Fruit fly (Drosophila melanogaster): ENCODE results near the gene CG43638.

Gene CG43638

dm6 chr3L:12083092-12083680 lies 38.8 kb downstream of the CG43638 start:
- TF ChIP-seq Dif (GFP tag; optimal IDR thresholded peaks at IDR 0.05; ENCODE audit: partially characterized antibody) (no peak), dmrt93B (GFP tag; optimal IDR thresholded peaks at IDR 0.05) (no peak), Hr78 (GFP tag; optimal IDR thresholded peaks at IDR 0.05) (no peak), CG9705 (GFP tag; optimal IDR thresholded peaks at IDR 0.05) (no peak), CrebA (GFP tag; optimal IDR thresholded peaks at IDR 0.05; ENCODE audit: borderline replicate concordance) (no peak), dl (GFP tag; optimal IDR thresholded peaks at IDR 0.05; ENCODE audit: insufficient read depth in 1 of 2, partially characterized antibody in 2 of 2) (no peak), Rel (GFP tag; optimal IDR thresholded peaks at IDR 0.05) (no peak), Rel (tag; optimal IDR thresholded peaks at IDR 0.05) (no peak), dsf (GFP tag; optimal IDR thresholded peaks at IDR 0.05; ENCODE audit: borderline replicate concordance) (no peak), br (GFP tag; optimal IDR thresholded peaks at IDR 0.05) (no peak)

DNA sequence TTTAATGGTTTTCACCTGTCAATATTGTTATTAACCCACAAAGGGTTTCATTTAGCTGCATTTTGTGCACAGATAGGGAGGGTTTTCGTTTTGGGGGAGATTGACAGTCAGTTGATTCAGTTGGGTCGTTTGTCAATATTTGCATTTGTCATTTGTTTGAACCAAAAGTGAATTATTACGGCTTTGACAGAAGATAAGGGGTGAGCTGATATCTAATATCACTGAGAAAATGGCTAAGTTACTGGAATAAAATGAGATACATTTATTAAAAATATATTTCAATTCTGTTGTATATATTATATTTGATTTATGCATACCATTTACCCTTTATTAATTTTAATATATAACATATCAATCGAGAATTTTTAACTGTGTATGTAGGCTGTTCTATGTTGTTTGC lies 39.5 kb downstream of the CG43638 start:
- TF ChIP-seq Abd-B (GFP tag; optimal IDR thresholded peaks at IDR 0.05) (no peak), Hnf4 (GFP tag; optimal IDR thresholded peaks at IDR 0.05) (peak; percentile 17), dl (GFP tag; optimal IDR thresholded peaks at IDR 0.05; ENCODE audit: insufficient read depth in 1 of 2, partially characterized antibody in 2 of 2) (no peak), h (GFP tag; optimal IDR thresholded peaks at IDR 0.05) (peak; percentile 37), N (GFP tag; optimal IDR thresholded peaks at IDR 0.05) (no peak), ey (GFP tag; optimal IDR thresholded peaks at IDR 0.05) (no peak), woc (GFP tag; optimal IDR thresholded peaks at IDR 0.05) (no peak), CrebA (GFP tag; optimal IDR thresholded peaks at IDR 0.05; ENCODE audit: borderline replicate concordance) (no peak), tai (GFP tag; optimal IDR thresholded peaks at IDR 0.05) (no peak), brk (GFP tag; optimal IDR thresholded peaks at IDR 0.05) (no peak), lola (GFP tag; optimal IDR thresholded peaks at IDR 0.05) (no peak), Jra (GFP tag; optimal IDR thresholded peaks at IDR 0.05) (no peak), br (GFP tag; optimal IDR thresholded peaks at IDR 0.05) (peak; percentile 1), dmrt93B (GFP tag; optimal IDR thresholded peaks at IDR 0.05) (no peak), GATAd (GFP tag; optimal IDR thresholded peaks at IDR 0.05) (no peak), HLH106 (tag; optimal IDR thresholded peaks at IDR 0.05) (peak; percentile 3), Hr78 (GFP tag; optimal IDR thresholded peaks at IDR 0.05) (no peak), foxo (GFP tag; optimal IDR thresholded peaks at IDR 0.05) (peak in 1 of 2 experiments; percentile 41), usp (GFP tag; optimal IDR thresholded peaks at IDR 0.05) (no peak), CG9705 (GFP tag; optimal IDR thresholded peaks at IDR 0.05) (no peak), dsf (GFP tag; optimal IDR thresholded peaks at IDR 0.05; ENCODE audit: borderline replicate concordance) (no peak), psq (GFP tag; optimal IDR thresholded peaks at IDR 0.05) (no peak), jim (GFP tag; optimal IDR thresholded peaks at IDR 0.05) (no peak), OdsH (GFP tag; optimal IDR thresholded peaks at IDR 0.05) (peak; percentile 30), Sp1 (GFP tag; optimal IDR thresholded peaks at IDR 0.05) (peak; percentile 22), sage (GFP tag; optimal IDR thresholded peaks at IDR 0.05) (no peak), Dif (GFP tag; optimal IDR thresholded peaks at IDR 0.05; ENCODE audit: partially characterized antibody) (no peak), Hr83 (GFP tag; optimal IDR thresholded peaks at IDR 0.05; ENCODE audit: poor library complexity, severe bottlenecking) (peak; percentile 57), rgr (GFP tag; optimal IDR thresholded peaks at IDR 0.05) (peak; percentile 69), pan (optimal IDR thresholded peaks at IDR 0.05) (no peak), Dfd (GFP tag; optimal IDR thresholded peaks at IDR 0.05) (no peak), CG32264 (GFP tag; optimal IDR thresholded peaks at IDR 0.05) (no peak), Myc (optimal IDR thresholded peaks at IDR 0.05) (no peak), fru (GFP tag; optimal IDR thresholded peaks at IDR 0.05) (no peak), Mio (GFP tag; optimal IDR thresholded peaks at IDR 0.05) (no peak), Vsx2 (GFP tag; optimal IDR thresholded peaks at IDR 0.05; ENCODE audit: partially characterized antibody) (no peak)

Measured in whole organism, wandering third instar larva.